Worm (Caenorhabditis elegans): Measurements from ENCODE around the gene Y45F10B.13.
"Not testable (repeated sequence)": the region's sequence is repeated elsewhere in the genome, so short reads cannot be mapped to it uniquely, and the experiment has no call there.

DNA sequence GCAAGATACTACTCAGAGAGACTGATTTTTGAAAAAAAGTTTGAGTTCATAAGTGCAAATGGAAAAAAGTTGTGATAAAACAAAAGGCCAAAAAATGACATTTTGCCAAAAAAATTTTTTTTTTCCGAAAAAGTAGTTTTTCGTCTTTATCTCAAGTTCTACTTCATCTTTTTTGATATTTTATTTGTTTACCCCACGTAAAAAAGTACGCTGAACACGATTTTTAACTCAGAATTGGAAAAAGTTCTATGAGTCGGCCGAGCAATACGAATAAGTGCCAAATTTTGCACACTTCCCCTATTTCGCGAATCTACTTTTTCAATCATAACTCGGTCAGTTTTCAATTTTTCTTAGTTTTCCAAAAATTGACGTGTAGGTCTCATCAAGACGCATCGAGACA, 17.4 kb upstream of the Y45F10B.13 start, which contains the start of gene sru-16:
- not testable (repeated sequence) for TF ChIP-seq nhr-237 (tag; optimal IDR thresholded peaks at IDR 0.05); aly-2 (tag; optimal IDR thresholded peaks at IDR 0.05); ces-1 (GFP tag; optimal IDR thresholded peaks at IDR 0.05)
